Fruit fly (Drosophila melanogaster) whole organism, embryonic: Measurements from ENCODE around the gene CG14667.
A peak's percentile ranks its signal among the peaks of the same experiment; 100 is the strongest.

Experiments
- Abd-B ChIP-seq: fragments of 200-800 bp; sonication (Bioruptor generic); optimal IDR thresholded peaks from 2 replicates; lab custom pipeline; 2018; ENCODE audit warnings: missing biosample characterization, mild to moderate bottlenecking, missing genetic modification characterization, moderate library complexity
- Atf6 ChIP-seq: fragments of 200-800 bp; sonication (Bioruptor generic); IDR thresholded peaks from 2 replicates; pipeline ENCODE4 v1.3.6; 2022; ENCODE audit warnings: missing biosample characterization, missing genetic modification characterization
- Awh ChIP-seq: fragments of 200-800 bp; sonication (Bioruptor generic); IDR thresholded peaks from 2 replicates; pipeline ENCODE4, ENCODE4 v1.3.6; 2022; ENCODE audit warnings: missing biosample characterization, missing genetic modification characterization
- B-H1 ChIP-seq: fragments of 200-800 bp; sonication (Bioruptor generic); IDR thresholded peaks from 3 replicates; pipeline ENCODE4 v1.3.6; 2022; ENCODE audit warnings: missing biosample characterization, missing genetic modification characterization
- CG10431 ChIP-seq: fragments of 200-800 bp; sonication (Bioruptor generic); optimal IDR thresholded peaks from 3 replicates; lab custom pipeline; 2018; ENCODE audit warnings: missing biosample characterization, mild to moderate bottlenecking, missing genetic modification characterization
- CG11093 ChIP-seq: fragments of 200-800 bp; sonication (Bioruptor generic); IDR thresholded peaks from 3 replicates; pipeline ENCODE4 v1.3.6; 2022; ENCODE audit warnings: missing biosample characterization, missing genetic modification characterization
- CG11504 ChIP-seq: fragments of 200-800 bp; sonication (Bioruptor generic); optimal IDR thresholded peaks from 3 replicates; lab custom pipeline; 2019; ENCODE audit warnings: missing biosample characterization, mild to moderate bottlenecking, missing genetic modification characterization, moderate library complexity
- CG11695 ChIP-seq: fragments of 200-800 bp; sonication (Bioruptor generic); IDR thresholded peaks from 3 replicates; pipeline ENCODE4 v1.3.6; 2022; ENCODE audit warnings: missing biosample characterization, missing genetic modification characterization
- CG12659 ChIP-seq: fragments of 200-800 bp; sonication (Bioruptor generic); optimal IDR thresholded peaks from 3 replicates; lab custom pipeline; 2017; ENCODE audit warnings: mild to moderate bottlenecking, missing biosample characterization, missing genetic modification reagents, missing genetic modification characterization
- CG13123 ChIP-seq: fragments of 200-800 bp; sonication (Bioruptor generic); optimal IDR thresholded peaks from 2 replicates; lab custom pipeline; 2016; ENCODE audit warnings: missing biosample characterization, missing genetic modification characterization
- CG13296 ChIP-seq: fragments of 200-800 bp; sonication (Bioruptor generic); optimal IDR thresholded peaks from 3 replicates; lab custom pipeline; 2018; ENCODE audit warnings: missing biosample characterization, mild to moderate bottlenecking, missing genetic modification characterization
- CG17186 ChIP-seq: fragments of 200-800 bp; sonication (Bioruptor generic); optimal IDR thresholded peaks from 3 replicates; lab custom pipeline; 2017; ENCODE audit warnings: missing biosample characterization, missing genetic modification reagents, missing genetic modification characterization
- CG2199 ChIP-seq: fragments of 200-800 bp; sonication (Bioruptor generic); IDR thresholded peaks from 3 replicates; pipeline ENCODE4 v1.3.6; 2022; ENCODE audit warnings: missing biosample characterization, missing genetic modification characterization
- CG2202 ChIP-seq: fragments of 200-800 bp; sonication (Bioruptor generic); optimal IDR thresholded peaks from 2 replicates; lab custom pipeline; 2018; ENCODE audit warnings: missing biosample characterization, mild to moderate bottlenecking, missing genetic modification characterization
- CG2889 ChIP-seq: fragments of 200-800 bp; sonication (Bioruptor generic); IDR thresholded peaks from 3 replicates; pipeline ENCODE4 v1.3.6; 2022; ENCODE audit warnings: missing biosample characterization, missing genetic modification characterization
- CG31365 ChIP-seq: fragments of 200-800 bp; sonication (Bioruptor generic); optimal IDR thresholded peaks from 2 replicates; lab custom pipeline; 2018; ENCODE audit warnings: missing biosample characterization, mild to moderate bottlenecking, missing genetic modification characterization
- CG32532 ChIP-seq: fragments of 200-800 bp; sonication (Bioruptor generic); IDR thresholded peaks from 2 replicates; pipeline ENCODE4 v1.3.6; 2022; ENCODE audit warnings: missing biosample characterization, missing genetic modification characterization
- CG32767 ChIP-seq: fragments of 200-800 bp; sonication (Bioruptor generic); IDR thresholded peaks from 2 replicates; pipeline ENCODE4 v1.3.6; 2022; ENCODE audit warnings: missing biosample characterization, missing genetic modification characterization
- CG5180 ChIP-seq: fragments of 200-800 bp; sonication (Bioruptor generic); optimal IDR thresholded peaks from 3 replicates; lab custom pipeline; 2017; ENCODE audit warnings: missing biosample characterization, missing genetic modification characterization, mild to moderate bottlenecking, moderate library complexity, missing genetic modification reagents
- CG6683 ChIP-seq: fragments of 200-800 bp; sonication (Bioruptor generic); optimal IDR thresholded peaks from 2 replicates; lab custom pipeline; 2017; ENCODE audit warnings: missing biosample characterization, mild to moderate bottlenecking, missing genetic modification characterization, missing genetic modification reagents
- CG7357 ChIP-seq: fragments of 200-800 bp; sonication (Bioruptor generic); IDR thresholded peaks from 3 replicates; pipeline ENCODE4 v1.3.6; 2022; ENCODE audit warnings: missing biosample characterization, missing genetic modification characterization
- CG8388 ChIP-seq: fragments of 200-800 bp; sonication (Bioruptor generic); optimal IDR thresholded peaks from 2 replicates; lab custom pipeline; 2019; ENCODE audit warnings: missing biosample characterization, mild to moderate bottlenecking, missing genetic modification characterization, moderate library complexity
- CG8765 ChIP-seq: fragments of 200-800 bp; sonication (Bioruptor generic); IDR thresholded peaks from 2 replicates; pipeline ENCODE4 v1.3.6; 2022; ENCODE audit warnings: missing biosample characterization, missing genetic modification characterization
- CG8924 ChIP-seq: fragments of 200-800 bp; optimal IDR thresholded peaks from 3 replicates; lab custom pipeline; 2019; ENCODE audit warnings: missing biosample characterization, mild to moderate bottlenecking, missing genetic modification characterization, moderate library complexity
- CG9817 ChIP-seq: fragments of 200-800 bp; sonication (Bioruptor generic); optimal IDR thresholded peaks from 2 replicates; lab custom pipeline; 2018; ENCODE audit warnings: missing biosample characterization, mild to moderate bottlenecking, missing genetic modification characterization, moderate library complexity
- CTCF ChIP-seq: fragments of 200-800 bp; sonication (Bioruptor generic); optimal IDR thresholded peaks from 2 replicates; lab custom pipeline; 2017; ENCODE audit warnings: missing biosample characterization, mild to moderate bottlenecking, missing genetic modification characterization, moderate library complexity
- Fer2 ChIP-seq: fragments of 200-800 bp; sonication (Bioruptor generic); optimal IDR thresholded peaks from 2 replicates; lab custom pipeline; 2018; ENCODE audit warnings: missing biosample characterization, mild to moderate bottlenecking, missing genetic modification characterization, moderate library complexity
- Hand ChIP-seq: fragments of 200-800 bp; sonication (Bioruptor generic); optimal IDR thresholded peaks from 2 replicates; lab custom pipeline; 2017; ENCODE audit warnings: mild to moderate bottlenecking, missing biosample characterization, missing genetic modification reagents, missing genetic modification characterization
- Hmr ChIP-seq: fragments of 200-800 bp; sonication (Bioruptor generic); optimal IDR thresholded peaks from 3 replicates; lab custom pipeline; 2017; ENCODE audit warnings: mild to moderate bottlenecking, missing biosample characterization, missing genetic modification reagents, missing genetic modification characterization
- Hsf ChIP-seq: fragments of 200-800 bp; sonication (Bioruptor generic); optimal IDR thresholded peaks from 3 replicates; lab custom pipeline; 2016; ENCODE audit warnings: missing biosample characterization, missing genetic modification characterization
- Optix ChIP-seq: fragments of 200-800 bp; sonication (Bioruptor generic); IDR thresholded peaks from 3 replicates; pipeline ENCODE4 v1.3.6; 2022; ENCODE audit warnings: missing biosample characterization, missing genetic modification characterization
- Ravus ChIP-seq: fragments of 200-800 bp; sonication (Bioruptor generic); IDR thresholded peaks from 2 replicates; pipeline ENCODE4 v1.3.6; 2022; ENCODE audit warnings: missing biosample characterization, missing genetic modification characterization
- Sox100B ChIP-seq: fragments of 200-800 bp; sonication (Bioruptor generic); optimal IDR thresholded peaks from 3 replicates; lab custom pipeline; 2018; ENCODE audit warnings: missing biosample characterization, mild to moderate bottlenecking, missing genetic modification characterization
- amos ChIP-seq: fragments of 200-800 bp; sonication (Bioruptor generic); IDR thresholded peaks from 2 replicates; pipeline ENCODE4 v1.3.6; 2022; ENCODE audit warnings: missing biosample characterization, missing genetic modification characterization; ENCODE audit not compliant: partially characterized antibody
- aop ChIP-seq: fragments of 200-800 bp; sonication (Bioruptor generic); IDR thresholded peaks from 2 replicates; pipeline ENCODE4 v1.3.6; 2022; ENCODE audit warnings: missing biosample characterization, missing genetic modification characterization
- cato ChIP-seq: fragments of 200-800 bp; sonication (Bioruptor generic); optimal IDR thresholded peaks from 2 replicates; lab custom pipeline; 2016; ENCODE audit warnings: missing biosample characterization, missing genetic modification characterization, borderline replicate concordance
- chif ChIP-seq, 2 experiments: fragments of 200-800 bp; sonication (Bioruptor generic); optimal IDR thresholded peaks; 3 replicates each; lab custom pipeline; 2016; ENCODE audit warnings: missing biosample characterization in 2 of 2, missing genetic modification characterization in 2 of 2
- gcm ChIP-seq: fragments of 200-800 bp; sonication (Bioruptor generic); optimal IDR thresholded peaks from 2 replicates; lab custom pipeline; 2019; ENCODE audit warnings: missing biosample characterization, mild to moderate bottlenecking, missing genetic modification characterization, moderate library complexity
- grau ChIP-seq: fragments of 200-800 bp; optimal IDR thresholded peaks from 3 replicates; lab custom pipeline; 2019; ENCODE audit warnings: missing biosample characterization, mild to moderate bottlenecking, missing genetic modification characterization, moderate library complexity
- h ChIP-seq: fragments of >200 bp; optimal IDR thresholded peaks from 2 replicates; lab custom pipeline; 2017
- ken ChIP-seq: fragments of 200-800 bp; sonication (Bioruptor generic); IDR thresholded peaks from 3 replicates; pipeline ENCODE4 v1.3.6; 2022; ENCODE audit warnings: missing biosample characterization, missing genetic modification characterization
- pita ChIP-seq: fragments of 200-800 bp; sonication (Bioruptor generic); optimal IDR thresholded peaks from 2 replicates; lab custom pipeline; 2017; ENCODE audit warnings: missing biosample characterization, mild to moderate bottlenecking, missing genetic modification characterization
- prd ChIP-seq, 3 experiments: fragments of >200 bp in 2 of 3; fragments of 200-800 bp in 1 of 3; sonication (Bioruptor generic) in 1 of 3; optimal IDR thresholded peaks in 2 of 3; IDR thresholded peaks in 1 of 3; 2 replicates in 2 of 3; 3 replicates in 1 of 3; pipeline versions ENCODE4 v1.3.6 to Lab custom; 2017 to 2022; ENCODE audit warnings: missing biosample characterization in 1 of 3, missing genetic modification characterization in 1 of 3
- pros ChIP-seq: fragments of 200-800 bp; sonication (Bioruptor generic); optimal IDR thresholded peaks from 3 replicates; lab custom pipeline; 2019; ENCODE audit warnings: missing biosample characterization, mild to moderate bottlenecking, missing genetic modification characterization, moderate library complexity
- pzg ChIP-seq: fragments of 200-800 bp; sonication (Bioruptor generic); optimal IDR thresholded peaks from 3 replicates; lab custom pipeline; 2018; ENCODE audit warnings: missing biosample characterization, mild to moderate bottlenecking, missing genetic modification characterization, moderate library complexity
- ranshi ChIP-seq: fragments of 200-800 bp; sonication (Bioruptor generic); IDR thresholded peaks from 2 replicates; pipeline ENCODE4 v1.3.6; 2022; ENCODE audit warnings: missing biosample characterization, missing genetic modification characterization
- sc ChIP-seq, 3 experiments: fragments of >200 bp in 2 of 3; fragments of 200-800 bp in 1 of 3; sonication (Bioruptor generic) in 1 of 3; optimal IDR thresholded peaks; 2 replicates in 2 of 3; 3 replicates in 1 of 3; lab custom pipeline; 2017; ENCODE audit warnings: mild to moderate bottlenecking in 1 of 3, missing biosample characterization in 1 of 3, missing genetic modification characterization in 1 of 3, missing genetic modification reagents in 1 of 3
- sima ChIP-seq: fragments of 200-800 bp; sonication (Bioruptor generic); optimal IDR thresholded peaks from 2 replicates; lab custom pipeline; 2016; ENCODE audit warnings: missing biosample characterization, missing genetic modification characterization
- stwl ChIP-seq: fragments of 200-800 bp; sonication (Bioruptor generic); optimal IDR thresholded peaks from 3 replicates; lab custom pipeline; 2018; ENCODE audit warnings: missing biosample characterization, mild to moderate bottlenecking, missing genetic modification characterization, moderate library complexity
- trh ChIP-seq: fragments of 200-800 bp; sonication (Bioruptor generic); optimal IDR thresholded peaks from 2 replicates; lab custom pipeline; 2016; ENCODE audit warnings: missing biosample characterization, missing genetic modification characterization
- vfl ChIP-seq: fragments of 200-800 bp; sonication (Bioruptor generic); optimal IDR thresholded peaks from 2 replicates; lab custom pipeline; 2016; ENCODE audit warnings: missing biosample characterization, missing genetic modification characterization

Gene CG14667

DNA sequence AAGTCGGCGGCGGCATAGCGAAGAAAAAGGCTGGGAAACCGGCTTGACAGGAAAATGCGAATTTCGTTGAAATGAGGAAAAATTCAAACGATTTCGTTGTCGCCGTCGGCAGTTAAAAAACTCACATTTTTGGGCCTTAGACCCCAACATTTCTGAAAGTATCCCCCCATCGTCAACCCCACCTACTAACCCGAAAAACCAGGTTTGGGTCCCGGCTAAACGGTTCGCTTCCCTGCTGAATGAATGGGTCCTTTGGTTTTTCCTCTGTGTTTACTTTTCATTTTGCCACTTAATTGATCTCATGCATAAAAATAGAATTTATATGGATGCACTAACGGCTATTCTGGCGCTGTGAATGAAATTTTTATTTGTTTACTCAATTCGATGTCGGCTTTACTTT is 48.7 kb upstream of the CG14667 start:
- TF ChIP-seq B-H1 (GFP tag; lab: Robert Waterston, UW), result no peak
- TF ChIP-seq CG31365 (tag; lab: Kevin White, UChicago), result no peak
- TF ChIP-seq CG13296 (GFP tag; lab: Kevin White, UChicago), result no peak
- 0 out of 3 replicates have a peak, but pooled peaks have one; percentile 8 for TF ChIP-seq CG11093 (GFP tag; lab: Robert Waterston, UW)
- TF ChIP-seq CTCF (GFP tag; lab: Kevin White, UChicago), result peak; percentile 55
- no peak for TF ChIP-seq pros (GFP tag; lab: Kevin White, UChicago)
- no peak for TF ChIP-seq CG8388 (GFP tag; lab: Kevin White, UChicago)
- TF ChIP-seq Fer2 (tag; lab: Kevin White, UChicago), result no peak
- TF ChIP-seq CG5180 (GFP tag; lab: Kevin White, UChicago), result no peak
- no peak for TF ChIP-seq CG8765 (GFP tag; lab: Robert Waterston, UW)
- no peak for TF ChIP-seq CG12659 (GFP tag; lab: Kevin White, UChicago)
- no peak for TF ChIP-seq aop
- TF ChIP-seq cato (GFP tag; lab: Kevin White, UChicago), result no peak
- no peak for TF ChIP-seq CG32532 (GFP tag; lab: Robert Waterston, UW)
- no peak for TF ChIP-seq ranshi
- no peak for TF ChIP-seq gcm (GFP tag; lab: Kevin White, UChicago)
- TF ChIP-seq chif (GFP tag; optimal IDR thresholded peaks at IDR 0.05; lab: Kevin White, UChicago), result no peak
- TF ChIP-seq CG8924 (tag; lab: Kevin White, UChicago), result no peak
- TF ChIP-seq CG13123 (GFP tag; lab: Kevin White, UChicago), result no peak
- TF ChIP-seq vfl (GFP tag; lab: Kevin White, UChicago), result no peak
- TF ChIP-seq Optix, result no peak
- no peak for TF ChIP-seq prd (optimal IDR thresholded peaks at IDR 0.05; lab: Kevin White, UChicago)
- no peak for TF ChIP-seq prd (GFP tag; IDR thresholded peaks at IDR 0.05; lab: Robert Waterston, UW)
- no peak for TF ChIP-seq CG6683 (GFP tag; lab: Kevin White, UChicago)
- no peak for TF ChIP-seq CG2202 (tag; lab: Kevin White, UChicago)
- no peak for TF ChIP-seq pzg (GFP tag; lab: Kevin White, UChicago)
- no peak for TF ChIP-seq CG11695
- no peak for TF ChIP-seq sima
- TF ChIP-seq CG11504 (tag; lab: Kevin White, UChicago), result peak; percentile 84
- no peak for TF ChIP-seq sc (optimal IDR thresholded peaks at IDR 0.05; lab: Kevin White, UChicago)
- no peak for TF ChIP-seq sc (GFP tag; optimal IDR thresholded peaks at IDR 0.05; lab: Kevin White, UChicago)
- no peak for TF ChIP-seq Ravus
- TF ChIP-seq ken, result no peak
- no peak for TF ChIP-seq amos (GFP tag; lab: Robert Waterston, UW)
- no peak for TF ChIP-seq CG7357
- no peak for TF ChIP-seq CG9817 (tag; lab: Kevin White, UChicago)
- TF ChIP-seq Hand (GFP tag; lab: Kevin White, UChicago), result no peak
- TF ChIP-seq Abd-B (GFP tag; lab: Kevin White, UChicago), result no peak
- TF ChIP-seq CG2199 (GFP tag; lab: Robert Waterston, UW), result 0 out of 3 replicates have a peak, but pooled peaks have one; percentile 78
- TF ChIP-seq CG2889, result no peak
- peak; percentile 9 for TF ChIP-seq stwl (tag; lab: Kevin White, UChicago)
- TF ChIP-seq Atf6 (GFP tag; lab: Robert Waterston, UW), result no peak
- TF ChIP-seq CG10431, result no peak
- TF ChIP-seq h (lab: Kevin White, UChicago), result no peak
- TF ChIP-seq Hsf, result no peak
- no peak for TF ChIP-seq Hmr (GFP tag; lab: Kevin White, UChicago)
- TF ChIP-seq Sox100B (GFP tag; lab: Kevin White, UChicago), result no peak
- TF ChIP-seq Awh, result no peak
- TF ChIP-seq grau (tag; lab: Kevin White, UChicago), result no peak
- peak; percentile 26 for TF ChIP-seq pita (GFP tag; lab: Kevin White, UChicago)
- TF ChIP-seq CG32767 (GFP tag; lab: Robert Waterston, UW), result no peak
- no peak for TF ChIP-seq trh (GFP tag; lab: Kevin White, UChicago)
- no peak for TF ChIP-seq CG17186 (GFP tag; lab: Kevin White, UChicago)
